Worm (Caenorhabditis elegans): ENCODE results near the gene ZK1073.2.

ZK1073.2 gene

DNA sequence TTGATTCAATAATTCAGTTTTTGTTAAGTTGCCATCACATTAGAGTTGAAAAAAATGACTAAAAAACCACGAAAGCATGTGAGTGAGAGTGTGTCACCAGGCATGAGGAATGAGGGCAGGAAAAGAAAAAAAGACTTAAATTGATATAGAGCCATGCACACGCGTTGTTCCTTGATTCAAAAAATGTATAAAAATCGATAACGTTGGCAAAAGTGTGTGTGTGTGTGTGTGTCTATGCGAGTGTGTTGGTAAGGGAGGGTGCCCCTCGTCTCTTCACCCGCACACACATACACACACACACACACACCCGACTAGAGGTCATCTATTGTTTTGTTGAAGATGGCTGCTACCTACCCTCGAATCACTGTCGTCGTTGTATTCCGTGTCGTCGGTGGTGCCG lies 40.4 kb downstream of the ZK1073.2 start:
- TF ChIP-seq him-1 (tag; optimal IDR thresholded peaks at IDR 0.05) (no peak), dao-5 (tag; optimal IDR thresholded peaks at IDR 0.05) (no peak), W03F9.2 (tag; optimal IDR thresholded peaks at IDR 0.05) (no peak)

DNA sequence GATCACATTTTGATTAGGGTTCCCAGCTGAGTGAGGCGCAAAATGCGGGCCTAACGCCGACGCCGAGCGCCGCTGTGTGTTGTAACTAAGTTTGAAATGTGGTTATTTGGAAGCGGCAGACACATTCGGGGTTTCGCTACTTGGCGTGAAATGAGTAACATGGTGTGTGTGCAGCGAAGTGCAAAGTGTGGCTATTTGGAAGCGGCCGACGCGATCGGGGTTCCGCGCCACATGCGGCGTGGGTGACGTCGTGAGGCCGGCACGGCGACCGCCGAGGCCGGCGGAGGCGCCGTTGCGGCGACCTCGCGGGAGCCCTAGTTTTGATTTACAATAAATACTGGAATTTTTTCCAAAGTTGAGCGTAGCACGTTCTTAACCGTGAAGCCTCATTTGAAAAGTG lies 41.1 kb downstream of the ZK1073.2 start:
- TF ChIP-seq him-1 (tag; optimal IDR thresholded peaks at IDR 0.05) = no peak
- TF ChIP-seq W03F9.2 (tag; optimal IDR thresholded peaks at IDR 0.05) = no peak
- no peak for TF ChIP-seq dao-5 (tag; optimal IDR thresholded peaks at IDR 0.05)

DNA sequence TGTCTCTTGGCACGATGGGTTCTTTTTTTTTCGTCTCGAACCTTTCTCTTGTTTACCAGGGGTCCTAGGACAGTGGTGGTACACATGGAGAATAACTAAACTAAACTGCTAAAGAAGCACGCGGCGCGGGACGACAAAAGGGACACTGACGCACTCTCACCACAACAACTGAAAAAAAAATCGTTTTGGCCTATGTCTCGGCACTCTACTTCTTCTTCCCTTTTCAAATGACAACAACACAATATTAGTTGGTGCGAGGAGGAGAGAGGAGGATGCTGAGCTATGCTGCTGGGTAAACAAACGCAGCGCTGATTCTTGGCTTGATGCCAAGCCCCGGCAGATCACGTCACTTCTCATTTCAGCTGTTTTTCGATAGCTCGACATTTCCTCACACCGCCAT lies 41.7 kb downstream of the ZK1073.2 start:
- TF ChIP-seq dao-5 (tag; optimal IDR thresholded peaks at IDR 0.05) = no peak
- TF ChIP-seq W03F9.2 (tag; optimal IDR thresholded peaks at IDR 0.05) = no peak
- TF ChIP-seq him-1 (tag; optimal IDR thresholded peaks at IDR 0.05) = no peak

DNA sequence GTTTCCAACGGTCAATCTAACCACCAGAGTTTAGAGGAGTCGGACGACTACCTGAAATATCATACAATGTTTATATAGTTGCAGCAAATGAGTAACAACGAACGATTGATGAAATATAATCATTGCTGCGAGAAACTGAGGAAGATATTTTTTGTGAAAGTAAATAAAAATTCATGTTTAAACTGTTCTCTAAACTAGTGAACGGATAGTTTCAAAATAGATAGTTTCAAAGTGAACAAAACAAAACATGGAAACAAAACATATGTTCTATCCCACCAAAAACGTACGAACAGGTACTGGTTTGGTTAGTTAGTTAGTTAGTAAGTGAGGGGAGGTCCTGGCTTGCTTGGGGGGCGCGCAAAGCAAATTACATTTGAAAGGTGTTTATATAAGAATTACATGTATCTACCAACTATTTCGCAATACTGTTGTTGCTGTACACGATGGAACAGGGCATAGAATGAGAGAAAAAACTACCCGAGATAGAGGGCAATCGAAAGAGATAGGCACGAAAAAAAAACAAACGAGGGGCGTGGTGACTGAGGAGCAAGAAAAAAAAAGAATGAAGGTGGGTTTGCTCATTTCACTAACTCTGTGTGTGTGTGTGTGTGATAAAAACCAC lies 43.6 kb downstream of the ZK1073.2 start, which contains the start of gene F09C8.2:
F09C8.2 (minus strand) TSS at position 51 of the 622 bp plus-strand sequence.
- TF ChIP-seq dao-5 (tag; optimal IDR thresholded peaks at IDR 0.05) (no peak), W03F9.2 (tag; optimal IDR thresholded peaks at IDR 0.05) (no peak), him-1 (tag; optimal IDR thresholded peaks at IDR 0.05) (no peak)

DNA sequence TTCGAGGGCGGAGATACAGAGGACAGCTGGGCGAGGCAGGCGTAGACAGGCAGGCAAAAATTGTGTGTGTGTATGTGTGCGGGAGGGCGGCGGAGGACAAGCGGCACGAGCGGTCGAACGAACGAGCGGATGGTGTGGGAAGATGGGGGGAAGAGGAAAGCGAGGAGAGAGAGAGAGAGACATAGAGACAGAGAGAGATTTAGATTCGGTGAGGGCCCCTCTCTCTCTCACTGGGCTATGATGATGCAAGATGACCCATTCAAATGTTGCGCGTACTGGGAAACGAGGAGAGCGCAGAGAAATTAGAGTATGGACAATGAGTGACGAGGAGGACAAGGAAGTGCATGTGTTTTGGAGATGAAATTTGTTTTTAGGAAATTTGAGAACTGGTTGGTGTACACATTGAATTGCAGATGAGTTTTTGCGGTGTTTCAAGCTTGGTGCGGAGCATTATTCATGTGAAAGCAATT lies 44.3 kb downstream of the ZK1073.2 start:
- TF ChIP-seq him-1 (tag; optimal IDR thresholded peaks at IDR 0.05) (peak; percentile 78), dao-5 (tag; optimal IDR thresholded peaks at IDR 0.05) (no peak)

DNA sequence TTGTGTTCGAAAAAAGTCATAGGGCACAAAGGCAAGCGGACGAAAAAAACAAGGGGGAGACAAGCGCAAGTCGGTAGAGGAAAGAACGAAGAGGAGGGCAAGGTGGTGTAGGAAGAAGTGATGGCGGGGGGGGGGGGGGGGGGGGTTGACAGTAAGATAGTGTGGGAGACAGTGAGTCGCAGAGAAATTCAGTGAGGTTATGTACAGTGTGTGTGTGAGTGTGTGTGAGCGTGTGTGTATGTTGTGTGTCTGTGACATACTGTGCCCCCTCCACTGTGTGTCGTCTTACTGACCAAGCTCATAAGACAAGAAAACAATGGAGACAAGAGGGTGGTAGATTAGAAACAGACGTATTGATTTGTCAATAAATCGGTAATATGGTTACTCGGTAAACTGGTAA lies 46.7 kb downstream of the ZK1073.2 start:
- TF ChIP-seq him-1 (tag; optimal IDR thresholded peaks at IDR 0.05) (no peak), dao-5 (tag; optimal IDR thresholded peaks at IDR 0.05) (no peak)

DNA sequence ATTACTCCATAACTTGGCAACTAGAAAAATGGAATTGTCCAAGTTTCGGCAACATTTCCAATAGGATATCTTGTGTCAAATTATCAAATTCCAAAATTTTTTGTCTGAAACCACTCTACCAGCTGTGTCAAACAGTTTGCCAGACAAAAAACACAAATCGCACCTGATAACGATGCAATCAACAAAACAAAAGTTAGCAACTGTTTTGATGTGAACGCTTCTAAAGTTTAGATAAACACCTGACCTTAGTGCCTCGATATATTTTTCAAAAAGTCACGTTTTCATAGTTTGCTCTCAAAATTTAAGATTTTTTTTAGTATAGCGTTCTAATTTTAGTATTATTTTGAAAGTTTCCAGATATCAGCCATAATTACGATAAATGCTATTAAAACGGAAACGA lies 47.8 kb downstream of the ZK1073.2 start:
- no peak for TF ChIP-seq him-1 (tag; optimal IDR thresholded peaks at IDR 0.05)
- no peak for TF ChIP-seq W03F9.2 (tag; optimal IDR thresholded peaks at IDR 0.05)
- no peak for TF ChIP-seq dao-5 (tag; optimal IDR thresholded peaks at IDR 0.05)

DNA sequence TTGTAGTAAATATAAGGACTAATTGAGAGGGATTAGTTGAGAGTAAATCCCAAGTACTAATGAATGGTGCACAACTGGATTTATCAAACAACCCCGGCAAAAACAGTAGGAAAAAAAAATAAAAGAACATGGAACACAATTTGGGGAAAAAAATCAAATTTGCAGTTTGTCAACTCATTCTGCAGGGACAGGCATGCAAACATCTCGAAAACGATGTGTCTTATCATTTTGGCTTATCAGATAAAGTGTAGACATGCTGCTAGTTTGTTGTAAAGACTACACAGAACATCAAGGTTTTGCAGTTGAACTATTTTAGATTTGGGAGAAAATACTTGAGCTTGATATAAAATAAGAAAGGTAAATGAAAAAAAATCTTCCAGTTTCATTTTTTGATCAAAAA lies 50.2 kb downstream of the ZK1073.2 start:
- TF ChIP-seq dao-5 (tag; optimal IDR thresholded peaks at IDR 0.05) (no peak), him-1 (tag; optimal IDR thresholded peaks at IDR 0.05) (no peak), W03F9.2 (tag; optimal IDR thresholded peaks at IDR 0.05) (no peak)

DNA sequence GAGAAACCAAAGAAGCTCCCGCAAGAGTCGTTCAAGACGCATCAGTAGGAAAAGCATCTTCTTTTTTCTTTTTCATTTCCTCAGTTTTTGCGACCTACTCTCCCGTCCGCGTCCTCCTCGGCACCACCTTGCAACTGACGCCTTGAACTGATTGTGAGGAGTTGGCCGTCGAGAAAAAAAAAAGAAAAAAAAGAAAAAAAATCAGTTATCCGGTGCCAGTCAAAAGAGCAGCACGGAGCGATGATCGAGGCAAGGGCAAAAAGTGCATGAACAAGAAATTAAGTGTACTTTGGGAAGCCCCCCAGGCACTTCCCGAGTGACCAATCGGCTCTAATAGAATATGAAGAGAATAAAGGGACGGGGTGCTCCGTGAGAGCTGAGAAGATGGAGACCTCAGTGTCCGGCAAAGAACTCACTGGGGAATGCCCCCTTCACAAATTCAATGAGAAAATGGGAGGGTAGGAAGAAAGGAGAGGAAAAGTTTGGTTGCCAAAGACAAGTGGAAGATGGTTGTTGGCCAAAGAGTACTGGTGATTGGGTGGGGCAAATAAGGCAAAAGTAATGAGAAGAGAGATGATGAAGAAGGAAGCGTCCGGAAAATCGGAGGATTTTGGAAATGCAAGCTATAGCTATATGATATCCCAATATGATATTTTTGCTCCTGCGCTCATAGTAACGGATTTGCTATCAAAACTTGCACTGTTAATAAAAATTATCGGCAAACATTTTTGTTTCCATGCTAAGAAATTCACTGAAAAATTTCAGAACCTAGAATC lies 51.9 kb downstream of the ZK1073.2 start:
- TF ChIP-seq him-1 (tag; optimal IDR thresholded peaks at IDR 0.05) = no peak
- no peak for TF ChIP-seq dao-5 (tag; optimal IDR thresholded peaks at IDR 0.05)
- TF ChIP-seq W03F9.2 (tag; optimal IDR thresholded peaks at IDR 0.05) = no peak

DNA sequence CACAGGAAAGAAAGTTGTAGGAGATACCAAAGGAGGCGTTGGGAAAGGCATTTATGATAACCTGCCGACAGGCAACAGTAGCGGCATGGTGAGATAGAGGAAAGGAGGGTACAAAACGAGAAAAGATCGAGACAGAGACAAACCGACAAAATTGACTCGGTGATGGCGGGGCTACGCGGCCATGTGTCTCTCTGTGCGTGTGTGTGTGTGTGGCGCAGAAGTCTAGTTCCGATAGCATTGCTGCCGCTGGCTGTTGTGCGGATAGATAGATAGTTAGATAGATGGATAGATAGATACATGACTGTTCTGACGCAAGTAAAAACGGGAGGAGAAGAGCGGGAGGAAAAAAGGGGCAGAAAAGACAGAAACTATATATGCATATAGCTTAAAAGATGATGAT lies 53.4 kb downstream of the ZK1073.2 start:
- no peak for TF ChIP-seq W03F9.2 (tag; optimal IDR thresholded peaks at IDR 0.05)
- no peak for TF ChIP-seq dao-5 (tag; optimal IDR thresholded peaks at IDR 0.05)
- no peak for TF ChIP-seq him-1 (tag; optimal IDR thresholded peaks at IDR 0.05)

DNA sequence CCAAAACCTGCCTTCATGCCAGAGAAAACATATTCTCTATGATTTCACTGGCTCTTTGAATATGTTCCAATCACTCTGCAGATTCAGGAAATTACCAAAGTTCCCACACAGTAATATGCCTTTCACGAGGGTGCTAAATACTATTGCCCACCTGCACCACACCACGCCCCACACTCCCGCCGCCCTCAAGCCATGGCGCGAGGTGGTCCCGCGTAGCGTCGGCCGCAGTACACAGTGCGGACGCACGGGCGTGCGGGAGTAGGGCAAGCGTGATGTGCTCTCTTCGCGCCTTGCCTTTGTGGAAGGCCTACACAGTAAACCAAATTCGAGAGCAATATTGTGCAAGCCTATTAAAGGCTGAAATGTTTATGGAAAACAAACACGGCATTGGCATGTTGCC lies 54.0 kb downstream of the ZK1073.2 start:
- TF ChIP-seq dao-5 (tag; optimal IDR thresholded peaks at IDR 0.05) (no peak), him-1 (tag; optimal IDR thresholded peaks at IDR 0.05) (no peak), W03F9.2 (tag; optimal IDR thresholded peaks at IDR 0.05) (no peak)

DNA sequence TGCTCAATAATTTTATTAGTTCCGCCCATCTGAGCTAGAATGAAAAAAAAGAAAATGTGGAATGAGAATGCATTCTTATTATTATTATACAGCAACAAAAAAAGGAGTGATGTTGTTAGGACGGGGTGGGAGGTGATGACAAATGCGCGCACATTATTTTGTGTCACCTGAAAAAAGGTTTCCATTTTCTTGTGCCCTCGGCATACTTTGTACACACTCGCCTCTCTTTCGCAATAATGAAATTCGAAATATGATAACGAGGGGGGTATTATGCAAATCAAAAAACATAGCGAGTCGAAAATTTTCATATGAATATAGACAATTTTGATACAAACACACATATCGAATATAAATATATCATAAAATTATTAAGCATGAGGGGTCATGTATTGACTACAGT lies 55.9 kb downstream of the ZK1073.2 start:
- no peak for TF ChIP-seq dao-5 (tag; optimal IDR thresholded peaks at IDR 0.05)
- TF ChIP-seq W03F9.2 (tag; optimal IDR thresholded peaks at IDR 0.05) = no peak
- TF ChIP-seq him-1 (tag; optimal IDR thresholded peaks at IDR 0.05) = no peak

DNA sequence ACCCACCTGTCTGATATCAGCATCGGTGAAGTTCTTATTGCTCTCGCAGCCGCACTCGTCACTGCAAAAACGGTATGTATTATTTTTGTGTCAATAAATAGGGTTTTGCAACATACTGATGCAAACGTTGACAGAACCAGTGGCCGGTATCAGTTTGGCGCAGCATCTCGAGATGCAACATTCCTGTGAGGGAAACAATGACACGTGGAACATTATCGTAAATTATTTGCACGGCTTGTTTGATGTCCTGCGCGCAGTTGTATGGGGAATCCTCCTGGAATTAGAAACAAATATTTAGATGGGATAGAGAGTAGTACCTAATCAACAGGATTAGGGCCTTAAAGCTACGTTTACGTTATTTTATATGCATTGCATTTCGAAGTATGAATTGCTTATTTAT lies 57.4 kb downstream of the ZK1073.2 start:
- TF ChIP-seq W03F9.2 (tag; optimal IDR thresholded peaks at IDR 0.05) (no peak), dao-5 (tag; optimal IDR thresholded peaks at IDR 0.05) (no peak), him-1 (tag; optimal IDR thresholded peaks at IDR 0.05) (no peak)

DNA sequence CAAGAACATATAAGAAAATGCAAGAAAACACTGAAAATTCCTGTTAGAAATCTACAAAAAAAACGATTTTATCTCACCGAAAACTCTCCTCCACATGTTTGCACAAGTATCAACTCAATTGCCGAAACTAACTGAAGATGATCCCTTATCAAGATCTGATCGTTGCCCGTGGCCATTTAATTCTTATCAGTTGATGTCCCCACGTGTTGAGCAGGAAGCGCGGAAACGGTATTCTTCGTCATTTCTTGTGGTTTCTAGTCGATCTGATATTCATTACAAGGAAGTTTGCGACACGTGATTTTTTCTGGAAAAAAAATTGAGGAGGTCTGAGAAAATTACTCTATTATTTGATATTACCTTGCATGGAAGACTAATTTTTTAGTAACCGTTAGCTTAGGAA lies 59.9 kb downstream of the ZK1073.2 start, which contains the start of gene F09C8.1:
F09C8.1 (minus strand) TSS at position 123 of the 400 bp plus-strand sequence.
- TF ChIP-seq dao-5 (tag; optimal IDR thresholded peaks at IDR 0.05) (no peak), W03F9.2 (tag; optimal IDR thresholded peaks at IDR 0.05) (no peak), him-1 (tag; optimal IDR thresholded peaks at IDR 0.05) (no peak)

Measured in whole organism, L4/young adult.